Worm (Caenorhabditis elegans): ENCODE results near the gene C04C3.6.

- no peak for TF ChIP-seq med-1 (GFP tag; optimal IDR thresholded peaks at IDR 0.05; ENCODE audit: insufficient read depth)
- no peak for TF ChIP-seq ztf-29 (GFP tag; IDR thresholded peaks at IDR 0.05)
- no peak for TF ChIP-seq flt-1 (GFP tag; IDR thresholded peaks at IDR 0.05)
- TF ChIP-seq klf-2 (GFP tag; conservative IDR thresholded peaks at IDR 0.05) = no peak
These were observed 44.2 kb downstream of the C04C3.6 start, which contains the start of gene otub-4 for ce11 chrIV:3378080-3378804.

Measured in whole organism, midembryonic.